Fruit fly (Drosophila melanogaster): Measurements from ENCODE around the gene CG10516.

The CG10516 gene

dm6 chr3L:15999358-16000005, 31.5 kb downstream of the CG10516 start (continued):
- no peak for TF ChIP-seq CTCF (GFP tag; optimal IDR thresholded peaks at IDR 0.05)
- no peak for TF ChIP-seq Neu2 (GFP tag; optimal IDR thresholded peaks at IDR 0.05; ENCODE audit: borderline replicate concordance)
- peak; percentile 20 for TF ChIP-seq CG4328 (GFP tag; optimal IDR thresholded peaks at IDR 0.05)
- TF ChIP-seq CG3407 (GFP tag; optimal IDR thresholded peaks at IDR 0.05): no peak
- peak; percentile 53 for TF ChIP-seq Fer3 (tag; optimal IDR thresholded peaks at IDR 0.05)
- no peak for TF ChIP-seq bowl (GFP tag; IDR thresholded peaks at IDR 0.05)
- TF ChIP-seq crc (GFP tag; optimal IDR thresholded peaks at IDR 0.05): no peak
- no peak for TF ChIP-seq croc (GFP tag; conservative IDR thresholded peaks at IDR 0.05)
- peak; percentile 18; the same call in 1 of the 2 replicates for TF ChIP-seq CG13287 (GFP tag; IDR thresholded peaks at IDR 0.05; ENCODE audit: partially characterized antibody)
- peak in 1 of 2 experiments; percentile 41 for TF ChIP-seq Pdp1 (GFP tag; optimal IDR thresholded peaks at IDR 0.05)
- TF ChIP-seq sima (GFP tag; optimal IDR thresholded peaks at IDR 0.05): no peak
- TF ChIP-seq CG31441 (GFP tag; IDR thresholded peaks at IDR 0.05): peak; percentile 25; the same call in 1 of the 2 replicates
- TF ChIP-seq Nf-YA (GFP tag; IDR thresholded peaks at IDR 0.05): no peak
- no peak for TF ChIP-seq Usf (GFP tag; optimal IDR thresholded peaks at IDR 0.05)
- no peak; the same call in 1 of the 2 replicates for TF ChIP-seq CG3847 (GFP tag; IDR thresholded peaks at IDR 0.05)
- peak in 1 of 2 experiments; percentile 41 for TF ChIP-seq Hr78 (GFP tag; optimal IDR thresholded peaks at IDR 0.05)
- TF ChIP-seq Sox100B (GFP tag; optimal IDR thresholded peaks at IDR 0.05): peak; percentile 30
- TF ChIP-seq Optix (GFP tag; IDR thresholded peaks at IDR 0.05): no peak
- peak; percentile 24 for TF ChIP-seq HLH54F (GFP tag; optimal IDR thresholded peaks at IDR 0.05)
- peak; percentile 30 for TF ChIP-seq phol (tag; optimal IDR thresholded peaks at IDR 0.05)
- TF ChIP-seq Fer1 (GFP tag; optimal IDR thresholded peaks at IDR 0.05): peak; percentile 73
- peak; percentile 65 for TF ChIP-seq GATAe (GFP tag; conservative IDR thresholded peaks at IDR 0.05)
- TF ChIP-seq sr (GFP tag; IDR thresholded peaks at IDR 0.05): no peak
- peak; percentile 16 for TF ChIP-seq Xbp1 (GFP tag; optimal IDR thresholded peaks at IDR 0.05)
- no peak for TF ChIP-seq gt (GFP tag; IDR thresholded peaks at IDR 0.05)
- peak; percentile 24 for TF ChIP-seq CG5180 (GFP tag; optimal IDR thresholded peaks at IDR 0.05)
- no peak for TF ChIP-seq slp2 (GFP tag; optimal IDR thresholded peaks at IDR 0.05)
- peak; percentile 53 for TF ChIP-seq CG1233 (GFP tag; optimal IDR thresholded peaks at IDR 0.05)
- TF ChIP-seq scrt (GFP tag; optimal IDR thresholded peaks at IDR 0.05): peak; percentile 36
- TF ChIP-seq CG10462 (GFP tag; optimal IDR thresholded peaks at IDR 0.05): no peak
- TF ChIP-seq CG32772 (GFP tag; IDR thresholded peaks at IDR 0.05): peak; percentile 45
- no peak for TF ChIP-seq Max (GFP tag; optimal IDR thresholded peaks at IDR 0.05)
- no peak for TF ChIP-seq Antp (GFP tag; optimal IDR thresholded peaks at IDR 0.05)
- no peak for TF ChIP-seq CG14965 (GFP tag; optimal IDR thresholded peaks at IDR 0.05; ENCODE audit: borderline replicate concordance)
- no peak for TF ChIP-seq h (optimal IDR thresholded peaks at IDR 0.05)
- peak; percentile 25 for TF ChIP-seq CG1603 (tag; optimal IDR thresholded peaks at IDR 0.05)
- TF ChIP-seq psq (GFP tag; optimal IDR thresholded peaks at IDR 0.05): peak; percentile 1
- TF ChIP-seq NFAT (GFP tag; IDR thresholded peaks at IDR 0.05): no peak
- no peak for TF ChIP-seq CG3726 (GFP tag; IDR thresholded peaks at IDR 0.05)
- no peak for TF ChIP-seq wdn (GFP tag; IDR thresholded peaks at IDR 0.05)
- TF ChIP-seq CG8924 (tag; optimal IDR thresholded peaks at IDR 0.05): peak; percentile 53
- peak; percentile 65; the same call in 1 of the 3 replicates for TF ChIP-seq dysf (GFP tag; IDR thresholded peaks at IDR 0.05)
- peak; percentile 11 for TF ChIP-seq CG14710 (tag; optimal IDR thresholded peaks at IDR 0.05)
- no peak for TF ChIP-seq CG7963 (GFP tag; IDR thresholded peaks at IDR 0.05; ENCODE audit: partially characterized antibody)
- TF ChIP-seq Oli (tag; optimal IDR thresholded peaks at IDR 0.05): no peak
- TF ChIP-seq mam (GFP tag; optimal IDR thresholded peaks at IDR 0.05): peak; percentile 3
- peak; percentile 46 for TF ChIP-seq Meics (GFP tag; optimal IDR thresholded peaks at IDR 0.05)
- TF ChIP-seq B-H2 (GFP tag; optimal IDR thresholded peaks at IDR 0.05): no peak
- peak; percentile 3 for TF ChIP-seq CG12104 (GFP tag; optimal IDR thresholded peaks at IDR 0.05)
- no peak for TF ChIP-seq CG12744 (GFP tag; optimal IDR thresholded peaks at IDR 0.05)
- peak; percentile 30 for TF ChIP-seq CG12659 (GFP tag; optimal IDR thresholded peaks at IDR 0.05)

Data from whole organism, embryonic.